Fruit fly (Drosophila melanogaster) S2 (cell line): ENCODE data around the gene Lmx1a.
A peak's percentile ranks its signal among the peaks of the same experiment; 100 is the strongest.

Experiments
- CG8478 ChIP-seq: fragments of >200 bp; optimal IDR thresholded peaks from 2 replicates; lab custom pipeline; 2018
- CTCF ChIP-seq, 2 experiments: fragments of >200 bp; optimal IDR thresholded peaks; 2 replicates each; lab custom pipeline; 2018

Gene Lmx1a

DNA sequence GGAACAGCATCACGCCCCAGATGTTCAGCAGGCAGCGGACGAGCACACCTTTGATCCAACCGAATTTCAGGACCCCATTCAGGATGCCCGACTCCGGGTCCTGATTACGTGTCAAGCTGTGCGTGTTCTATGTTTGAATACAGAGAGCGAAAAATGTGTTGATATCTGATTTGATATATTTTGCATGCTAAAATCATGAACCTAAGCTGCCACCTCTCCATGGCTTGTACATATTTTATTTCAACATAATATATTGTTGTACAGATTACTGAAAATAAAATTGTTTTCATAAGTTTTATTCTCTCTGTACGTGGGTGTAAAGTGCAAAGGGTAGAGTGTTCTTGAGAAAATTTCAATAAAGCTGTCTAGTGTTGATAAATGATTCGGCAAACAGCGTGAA, 45.4 kb downstream of the Lmx1a start:
- TF ChIP-seq CG8478 (lab: Kevin White, UChicago) (no peak), CTCF (optimal IDR thresholded peaks at IDR 0.05; lab: Kevin White, UChicago) (no peak)

DNA sequence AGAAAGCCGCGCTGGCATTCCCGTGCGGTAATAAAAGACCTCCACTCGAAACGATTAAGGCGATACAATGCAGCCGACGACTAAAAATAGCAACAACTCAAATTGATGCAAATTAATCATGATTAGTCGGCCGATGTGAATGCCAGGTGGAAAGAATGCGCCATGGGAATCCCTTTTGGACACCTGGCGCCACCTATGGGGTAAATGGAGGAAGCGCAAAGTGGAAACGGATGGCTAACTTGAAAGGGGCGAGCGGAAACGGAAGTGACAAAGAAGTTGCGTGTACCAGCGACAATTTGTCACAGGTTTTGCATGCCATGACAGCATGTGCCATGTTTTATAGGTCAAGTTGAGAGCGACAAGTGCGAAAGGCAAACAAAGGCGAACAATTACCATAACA, 51.6 kb downstream of the Lmx1a start:
- TF ChIP-seq CG8478 (lab: Kevin White, UChicago) (no peak), CTCF (optimal IDR thresholded peaks at IDR 0.05; lab: Kevin White, UChicago) (peak; percentile 80 to 85)
